Fruit fly (Drosophila melanogaster) whole organism, pupa: ENCODE measurements around the gene Mp.

ENCODE experiments used
- CG17806 ChIP-seq: fragments of 200-800 bp; sonication (Bioruptor generic); optimal IDR thresholded peaks from 2 replicates; lab custom pipeline; 2018; ENCODE audit warnings: missing biosample characterization, mild to moderate bottlenecking, missing genetic modification characterization, moderate library complexity
- CG8159 ChIP-seq: fragments of 200-800 bp; sonication (Bioruptor generic); optimal IDR thresholded peaks from 3 replicates; lab custom pipeline; 2018; ENCODE audit warnings: missing biosample characterization, mild to moderate bottlenecking, missing genetic modification characterization, moderate library complexity
- CG9948 ChIP-seq: fragments of 200-800 bp; sonication (Bioruptor generic); optimal IDR thresholded peaks from 2 replicates; lab custom pipeline; 2018; ENCODE audit warnings: missing biosample characterization, mild to moderate bottlenecking, missing genetic modification characterization, moderate library complexity
- fd96Ca ChIP-seq: fragments of 200-800 bp; sonication (Bioruptor generic); IDR thresholded peaks from 3 replicates; pipeline ENCODE4 v1.3.6; 2022; ENCODE audit warnings: missing biosample characterization, missing genetic modification characterization
- gl ChIP-seq: fragments of 200-800 bp; sonication (Bioruptor generic); optimal IDR thresholded peaks from 2 replicates; lab custom pipeline; 2018; ENCODE audit warnings: missing biosample characterization, mild to moderate bottlenecking, missing genetic modification characterization
- rn ChIP-seq: fragments of 200-800 bp; sonication (Bioruptor generic); IDR thresholded peaks from 2 replicates; pipeline ENCODE4 v1.3.6; 2022; ENCODE audit warnings: missing biosample characterization, missing genetic modification characterization

- TF ChIP-seq gl (tag; lab: Kevin White, UChicago): no peak
- no peak for TF ChIP-seq CG17806 (tag; lab: Kevin White, UChicago)
- no peak for TF ChIP-seq CG8159
- TF ChIP-seq fd96Ca: no peak
- no peak for TF ChIP-seq rn (GFP tag; lab: Robert Waterston, UW)
- TF ChIP-seq CG9948 (tag; lab: Kevin White, UChicago): no peak
Observed at dm6 chr3L:7006421-7006820, 7.8 kb downstream of the Mp start.
